Fruit fly (Drosophila melanogaster): ENCODE measurements around the gene hiro.

- TF ChIP-seq pan (optimal IDR thresholded peaks at IDR 0.05) (no peak), EcR (GFP tag; optimal IDR thresholded peaks at IDR 0.05) (no peak), psq (optimal IDR thresholded peaks at IDR 0.05) (no peak), Dll (optimal IDR thresholded peaks at IDR 0.05) (no peak), usp (GFP tag; optimal IDR thresholded peaks at IDR 0.05) (no peak), CG8478 (optimal IDR thresholded peaks at IDR 0.05) (no peak)
Observed at dm6 chr3L:684749-685440, 2.9 kb downstream of the hiro start.
